Fruit fly (Drosophila melanogaster) whole organism, pupa: ENCODE results near the gene CG4161.

Experiments
- CG10348 ChIP-seq: fragments of 200-800 bp; sonication (Bioruptor generic); IDR thresholded peaks from 2 replicates; pipeline ENCODE4 v1.3.6; 2022; ENCODE audit warnings: missing biosample characterization, missing genetic modification characterization
- CG12605 ChIP-seq: fragments of 200-800 bp; sonication (Bioruptor generic); IDR thresholded peaks from 2 replicates; pipeline ENCODE4 v1.3.6; 2022; ENCODE audit warnings: missing biosample characterization, missing genetic modification characterization
- CG13204 ChIP-seq: fragments of 200-800 bp; sonication (Bioruptor generic); optimal IDR thresholded peaks from 2 replicates; lab custom pipeline; 2018; ENCODE audit warnings: missing biosample characterization, mild to moderate bottlenecking, missing genetic modification characterization, moderate library complexity
- CG14655 ChIP-seq: fragments of 200-800 bp; sonication (Bioruptor generic); optimal IDR thresholded peaks from 3 replicates; lab custom pipeline; 2017; ENCODE audit warnings: mild to moderate bottlenecking, missing biosample characterization, missing genetic modification reagents, missing genetic modification characterization
- CG15710 ChIP-seq: fragments of 200-800 bp; sonication (Bioruptor generic); optimal IDR thresholded peaks from 2 replicates; lab custom pipeline; 2018; ENCODE audit warnings: missing biosample characterization, mild to moderate bottlenecking, missing genetic modification characterization, moderate library complexity
- CG17806 ChIP-seq: fragments of 200-800 bp; sonication (Bioruptor generic); optimal IDR thresholded peaks from 2 replicates; lab custom pipeline; 2018; ENCODE audit warnings: missing biosample characterization, mild to moderate bottlenecking, missing genetic modification characterization, moderate library complexity
- CG32121 ChIP-seq: fragments of 200-800 bp; sonication (Bioruptor generic); IDR thresholded peaks from 2 replicates; pipeline ENCODE4 v1.3.6; 2022; ENCODE audit warnings: missing biosample characterization, missing genetic modification characterization
- CG34367 ChIP-seq: fragments of 200-800 bp; sonication (Bioruptor generic); optimal IDR thresholded peaks from 2 replicates; lab custom pipeline; 2018; ENCODE audit warnings: missing biosample characterization, mild to moderate bottlenecking, missing genetic modification characterization
- CG4496 ChIP-seq: fragments of 200-800 bp; sonication (Bioruptor generic); IDR thresholded peaks from 3 replicates; pipeline ENCODE4 v1.3.6; 2022; ENCODE audit warnings: missing biosample characterization, missing genetic modification characterization
- CG8159 ChIP-seq: fragments of 200-800 bp; sonication (Bioruptor generic); optimal IDR thresholded peaks from 3 replicates; lab custom pipeline; 2018; ENCODE audit warnings: missing biosample characterization, mild to moderate bottlenecking, missing genetic modification characterization, moderate library complexity
- CG8301 ChIP-seq: fragments of 200-800 bp; sonication (Bioruptor generic); optimal IDR thresholded peaks from 2 replicates; lab custom pipeline; 2018; ENCODE audit warnings: missing biosample characterization, mild to moderate bottlenecking, missing genetic modification characterization
- CG9948 ChIP-seq: fragments of 200-800 bp; sonication (Bioruptor generic); optimal IDR thresholded peaks from 2 replicates; lab custom pipeline; 2018; ENCODE audit warnings: missing biosample characterization, mild to moderate bottlenecking, missing genetic modification characterization, moderate library complexity
- D1 ChIP-seq: fragments of 200-800 bp; sonication (Bioruptor generic); optimal IDR thresholded peaks from 2 replicates; lab custom pipeline; 2018; ENCODE audit warnings: missing biosample characterization, mild to moderate bottlenecking, missing genetic modification characterization, moderate library complexity
- Ets98B ChIP-seq: fragments of 200-800 bp; sonication (Bioruptor generic); IDR thresholded peaks from 2 replicates; pipeline ENCODE4 v1.3.6; 2022; ENCODE audit warnings: missing biosample characterization, missing genetic modification characterization
- Pif1A ChIP-seq: fragments of 200-800 bp; sonication (Bioruptor generic); optimal IDR thresholded peaks from 3 replicates; lab custom pipeline; 2016; ENCODE audit warnings: missing biosample characterization, missing genetic modification characterization
- Pif1B ChIP-seq: fragments of 200-800 bp; sonication (Bioruptor generic); optimal IDR thresholded peaks from 3 replicates; lab custom pipeline; 2016; ENCODE audit warnings: missing biosample characterization, missing genetic modification characterization
- Snoo ChIP-seq: fragments of 200-800 bp; sonication (Bioruptor generic); optimal IDR thresholded peaks from 3 replicates; lab custom pipeline; 2017; ENCODE audit warnings: missing biosample characterization, mild to moderate bottlenecking, missing genetic modification characterization, inconsistent platforms
- fd96Ca ChIP-seq: fragments of 200-800 bp; sonication (Bioruptor generic); IDR thresholded peaks from 3 replicates; pipeline ENCODE4 v1.3.6; 2022; ENCODE audit warnings: missing biosample characterization, missing genetic modification characterization
- gl ChIP-seq: fragments of 200-800 bp; sonication (Bioruptor generic); optimal IDR thresholded peaks from 2 replicates; lab custom pipeline; 2018; ENCODE audit warnings: missing biosample characterization, mild to moderate bottlenecking, missing genetic modification characterization
- rn ChIP-seq: fragments of 200-800 bp; sonication (Bioruptor generic); IDR thresholded peaks from 2 replicates; pipeline ENCODE4 v1.3.6; 2022; ENCODE audit warnings: missing biosample characterization, missing genetic modification characterization

Gene CG4161

dm6 chr2L:15468776-15469175, 35.7 kb downstream of the CG4161 start:
- TF ChIP-seq fd96Ca (peak; percentile 70; the same call in 2 of the 3 replicates), Snoo (tag; lab: Kevin White, UChicago) (no peak), CG8301 (tag; lab: Kevin White, UChicago) (peak; percentile 34), Pif1A (GFP tag; lab: Kevin White, UChicago) (no peak), CG32121 (GFP tag; lab: Robert Waterston, UW) (peak; percentile 33; the same call in 1 of the 2 replicates), CG17806 (tag; lab: Kevin White, UChicago) (peak; percentile 1), CG4496 (GFP tag; lab: Robert Waterston, UW) (peak; percentile 71; the same call in 2 of the 3 replicates), CG9948 (tag; lab: Kevin White, UChicago) (peak; percentile 32), gl (tag; lab: Kevin White, UChicago) (no peak), Ets98B (GFP tag; lab: Robert Waterston, UW) (peak; percentile 45; the same call in 1 of the 2 replicates), CG14655 (peak; percentile 36)
- TF ChIP-seq, all 21 proteins: peak for 8

DNA sequence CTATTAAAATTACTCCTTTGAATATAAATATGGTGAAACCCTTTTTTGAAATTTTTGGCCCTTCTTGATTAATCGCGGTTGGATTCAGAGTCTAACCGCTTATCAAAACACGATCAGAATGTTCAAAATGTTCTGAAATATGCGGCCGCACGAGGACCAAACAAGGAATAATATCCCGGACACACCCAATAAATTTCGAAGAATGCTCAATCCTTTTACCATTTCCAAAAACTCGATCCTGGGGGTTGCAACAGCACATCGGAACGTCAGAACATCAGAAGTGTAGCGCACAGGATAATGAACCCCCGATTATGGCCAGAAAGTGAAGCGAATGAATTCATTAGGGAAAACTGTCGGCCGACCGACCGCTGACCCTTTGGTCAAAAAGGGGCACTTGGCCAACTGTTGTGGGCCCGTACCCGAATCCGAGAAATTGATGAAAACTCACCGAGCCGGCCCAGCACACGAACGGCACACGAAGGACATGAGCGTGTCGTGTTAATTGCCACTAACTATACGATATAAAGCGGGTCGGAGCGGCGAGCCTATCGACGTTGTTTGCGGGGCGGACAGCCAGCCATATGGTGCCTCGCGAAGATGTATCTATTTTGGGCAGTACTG, 37.5 kb downstream of the CG4161 start:
- no peak for TF ChIP-seq CG17806 (tag; lab: Kevin White, UChicago)
- no peak for TF ChIP-seq CG8159
- TF ChIP-seq fd96Ca = no peak
- TF ChIP-seq CG8301 (tag; lab: Kevin White, UChicago) = no peak
- TF ChIP-seq CG12605 = no peak
- no peak for TF ChIP-seq Pif1A (GFP tag; lab: Kevin White, UChicago)
- no peak for TF ChIP-seq CG9948 (tag; lab: Kevin White, UChicago)
- no peak for TF ChIP-seq CG32121 (GFP tag; lab: Robert Waterston, UW)
- TF ChIP-seq CG4496 (GFP tag; lab: Robert Waterston, UW) = no peak
- TF ChIP-seq Snoo (tag; lab: Kevin White, UChicago) = no peak
- no peak for TF ChIP-seq CG15710 (tag; lab: Kevin White, UChicago)

- TF ChIP-seq Pif1A (GFP tag; lab: Kevin White, UChicago) (no peak), CG8301 (tag; lab: Kevin White, UChicago) (no peak), fd96Ca (no peak), Snoo (tag; lab: Kevin White, UChicago) (no peak), CG12605 (no peak), D1 (tag; lab: Kevin White, UChicago) (no peak), CG9948 (tag; lab: Kevin White, UChicago) (no peak), rn (GFP tag; lab: Robert Waterston, UW) (no peak), CG4496 (GFP tag; lab: Robert Waterston, UW) (no peak), CG32121 (GFP tag; lab: Robert Waterston, UW) (no peak), CG34367 (tag; lab: Kevin White, UChicago) (no peak), CG10348 (GFP tag; lab: Robert Waterston, UW) (no peak), CG8159 (no peak), CG14655 (no peak), gl (tag; lab: Kevin White, UChicago) (no peak), Ets98B (GFP tag; lab: Robert Waterston, UW) (no peak), Pif1B (GFP tag; lab: Kevin White, UChicago) (no peak), CG15710 (tag; lab: Kevin White, UChicago) (no peak)
- TF ChIP-seq, all 21 proteins: peak for 0
These were observed 38.5 kb downstream of the CG4161 start for dm6 chr2L:15471565-15471964.

DNA sequence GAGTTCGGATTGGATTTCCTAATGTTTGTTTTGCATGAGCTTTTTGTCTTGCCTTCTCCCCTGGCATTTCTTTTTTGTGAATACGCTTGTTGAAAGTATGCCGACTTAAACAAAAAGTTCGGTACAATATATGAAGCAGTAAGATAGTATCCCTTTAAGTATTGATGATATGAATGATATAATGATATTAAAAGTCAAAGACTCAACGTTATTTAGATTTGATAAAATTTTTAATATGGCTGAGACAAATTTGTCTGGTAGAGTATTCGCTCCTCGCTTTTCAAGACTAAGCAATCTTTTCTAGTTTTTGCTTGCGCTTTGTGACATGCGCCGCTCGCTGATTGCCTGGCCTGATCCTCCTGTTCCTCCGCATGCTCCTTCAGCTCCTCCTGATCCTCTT, 41.3 kb downstream of the CG4161 start:
- TF ChIP-seq Pif1B (GFP tag; lab: Kevin White, UChicago) = peak; percentile 13
- TF ChIP-seq CG8301 (tag; lab: Kevin White, UChicago) = peak; percentile 67
- no peak for TF ChIP-seq Snoo (tag; lab: Kevin White, UChicago)
- no peak for TF ChIP-seq CG34367 (tag; lab: Kevin White, UChicago)
- peak; percentile 73 for TF ChIP-seq CG14655
- peak; percentile 7 for TF ChIP-seq CG8159
- TF ChIP-seq Ets98B (GFP tag; lab: Robert Waterston, UW) = peak; percentile 29; the same call in 1 of the 2 replicates
- TF ChIP-seq Pif1A (GFP tag; lab: Kevin White, UChicago) = peak; percentile 7
- TF ChIP-seq CG10348 (GFP tag; lab: Robert Waterston, UW) = no peak
- no peak for TF ChIP-seq gl (tag; lab: Kevin White, UChicago)
- TF ChIP-seq CG13204 (GFP tag; lab: Kevin White, UChicago) = no peak

- TF ChIP-seq CG15710 (tag; lab: Kevin White, UChicago) = no peak
- no peak for TF ChIP-seq Ets98B (GFP tag; lab: Robert Waterston, UW)
- no peak for TF ChIP-seq CG8301 (tag; lab: Kevin White, UChicago)
- no peak for TF ChIP-seq Pif1A (GFP tag; lab: Kevin White, UChicago)
- no peak for TF ChIP-seq fd96Ca
- no peak for TF ChIP-seq CG32121 (GFP tag; lab: Robert Waterston, UW)
- no peak for TF ChIP-seq CG13204 (GFP tag; lab: Kevin White, UChicago)
- no peak for TF ChIP-seq gl (tag; lab: Kevin White, UChicago)
- no peak for TF ChIP-seq Snoo (tag; lab: Kevin White, UChicago)
- no peak for TF ChIP-seq CG9948 (tag; lab: Kevin White, UChicago)
- no peak for TF ChIP-seq CG4496 (GFP tag; lab: Robert Waterston, UW)
- no peak for TF ChIP-seq CG10348 (GFP tag; lab: Robert Waterston, UW)
- TF ChIP-seq CG8159 = no peak
These were observed 41.8 kb downstream of the CG4161 start for dm6 chr2L:15474911-15475310.

DNA sequence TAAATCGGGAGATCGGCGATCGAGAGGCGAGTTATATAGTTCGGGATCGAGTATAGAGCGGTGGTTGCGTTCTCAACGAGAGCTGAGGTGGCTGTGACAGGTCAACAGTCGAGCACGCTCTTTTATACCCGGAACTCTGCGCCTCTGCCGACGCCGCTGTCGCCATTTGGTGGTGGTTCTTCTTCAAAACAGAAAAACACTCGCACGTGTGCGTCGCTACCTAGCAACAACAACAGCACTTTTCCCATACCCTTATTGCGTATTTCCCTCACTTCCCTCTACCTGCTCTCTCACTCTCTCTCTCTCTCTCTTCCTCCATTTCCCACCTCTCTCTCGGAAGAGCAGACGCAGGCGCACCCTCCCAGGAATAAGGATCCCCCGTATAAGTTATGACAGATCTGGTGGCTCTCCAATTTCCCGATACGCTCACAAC, 45.1 kb downstream of the CG4161 start, which contains the start of gene sna:
Gene sna (minus strand): TSS at position 102 of the 433 bp plus-strand sequence.
- no peak for TF ChIP-seq CG32121 (GFP tag; lab: Robert Waterston, UW)
- TF ChIP-seq fd96Ca = no peak
- no peak for TF ChIP-seq CG10348 (GFP tag; lab: Robert Waterston, UW)
- TF ChIP-seq Pif1A (GFP tag; lab: Kevin White, UChicago) = no peak
- TF ChIP-seq CG17806 (tag; lab: Kevin White, UChicago) = no peak
- no peak for TF ChIP-seq CG12605
- TF ChIP-seq Ets98B (GFP tag; lab: Robert Waterston, UW) = no peak
- TF ChIP-seq CG4496 (GFP tag; lab: Robert Waterston, UW) = no peak
- TF ChIP-seq CG8301 (tag; lab: Kevin White, UChicago) = no peak
- TF ChIP-seq CG15710 (tag; lab: Kevin White, UChicago) = no peak
